Fruit fly (Drosophila melanogaster): ENCODE measurements around the gene Mrp4.

- TF ChIP-seq Sin3A (optimal IDR thresholded peaks at IDR 0.05) (no peak), Myc (optimal IDR thresholded peaks at IDR 0.05) (no peak), psq (optimal IDR thresholded peaks at IDR 0.05) (no peak), insv (optimal IDR thresholded peaks at IDR 0.05) (no peak), h (optimal IDR thresholded peaks at IDR 0.05) (no peak)
These were observed 26.5 kb downstream of the Mrp4 start for dm6 chr3R:11595523-11595922.
